Worm (Caenorhabditis elegans) whole organism, L1 larva: Measurements from ENCODE around the gene maoc-1.

Experiments
- F16B12.6 ChIP-seq: fragments of 150-350 bp; optimal IDR thresholded peaks from 2 replicates; lab custom pipeline; 2014; ENCODE audit warnings: missing biosample characterization, missing genetic modification characterization
- alr-1 ChIP-seq: fragments of 200-800 bp; sonication (Bioruptor generic); optimal IDR thresholded peaks from 2 replicates; lab custom pipeline; 2018; ENCODE audit warnings: borderline replicate concordance, mild to moderate bottlenecking, missing genetic modification characterization, missing compliant biosample characterization
- ama-1 ChIP-seq: fragments of 150-350 bp; optimal IDR thresholded peaks from 2 replicates; lab custom pipeline; 2014
- blmp-1 ChIP-seq: fragments of 150-350 bp; optimal IDR thresholded peaks from 2 replicates; lab custom pipeline; 2014; ENCODE audit warnings: missing biosample characterization, missing genetic modification characterization
- ceh-90 ChIP-seq: sonication (generic microtip); optimal IDR thresholded peaks from 2 replicates; lab custom pipeline; 2016; ENCODE audit warnings: missing genetic modification characterization, missing compliant biosample characterization
- dsc-1 ChIP-seq: sonication (generic microtip); optimal IDR thresholded peaks from 2 replicates; lab custom pipeline; 2016; ENCODE audit warnings: mild to moderate bottlenecking, missing genetic modification characterization, missing compliant biosample characterization
- efl-1 ChIP-seq, 4 experiments: fragments of 150-350 bp; optimal IDR thresholded peaks in 3 of 4; peaks in 1 of 4; 1 replicate in 1 of 4; 2 replicates in 3 of 4; lab custom pipeline; 2014; ENCODE audit warnings: missing biosample characterization in 2 of 4, missing genetic modification characterization in 2 of 4, missing genetic modification reagents in 2 of 4
- egl-13 ChIP-seq: sonication (generic microtip); optimal IDR thresholded peaks from 2 replicates; lab custom pipeline; 2016; ENCODE audit warnings: missing genotype, missing genetic modification reagents, missing genetic modification characterization, missing compliant biosample characterization
- elt-2 ChIP-seq: sonication (generic microtip); optimal IDR thresholded peaks from 2 replicates; lab custom pipeline; 2016; ENCODE audit warnings: missing genetic modification characterization, mild to moderate bottlenecking, inconsistent platforms, missing compliant biosample characterization, missing genetic modification reagents
- ets-5 ChIP-seq: fragments of 200-800 bp; sonication (Bioruptor generic); IDR thresholded peaks from 2 replicates; pipeline ENCODE4 v1.3.6; 2022; ENCODE audit warnings: missing genetic modification characterization, missing compliant biosample characterization
- fkh-10 ChIP-seq: sonication (generic microtip); optimal IDR thresholded peaks from 2 replicates; lab custom pipeline; 2017; ENCODE audit warnings: missing biosample characterization, missing genetic modification reagents, missing genetic modification characterization
- fkh-4 ChIP-seq: sonication (generic microtip); optimal IDR thresholded peaks from 2 replicates; lab custom pipeline; 2016; ENCODE audit warnings: missing compliant biosample characterization, missing genetic modification characterization, borderline replicate concordance
- grh-1 ChIP-seq: fragments of 200-800 bp; sonication (Bioruptor generic); IDR thresholded peaks from 2 replicates; pipeline ENCODE4 v1.3.6; 2022; ENCODE audit warnings: missing genetic modification reagents, missing genetic modification characterization, missing compliant biosample characterization
- hlh-17 ChIP-seq: fragments of 200-800 bp; sonication (Bioruptor generic); optimal IDR thresholded peaks from 2 replicates; lab custom pipeline; 2018; ENCODE audit warnings: missing genetic modification characterization, mild to moderate bottlenecking, missing compliant biosample characterization, moderate library complexity, borderline replicate concordance
- hlh-4 ChIP-seq: sonication (generic microtip); optimal IDR thresholded peaks from 2 replicates; lab custom pipeline; 2016; ENCODE audit warnings: mild to moderate bottlenecking, missing genetic modification characterization, missing compliant biosample characterization
- hpl-2 ChIP-seq: fragments of 150-350 bp; optimal IDR thresholded peaks from 2 replicates; lab custom pipeline; 2014; ENCODE audit warnings: missing biosample characterization, missing genetic modification reagents, missing genetic modification characterization
- jun-1 ChIP-seq: fragments of 150-350 bp; optimal IDR thresholded peaks from 2 replicates; lab custom pipeline; 2014; ENCODE audit warnings: missing biosample characterization, missing genetic modification reagents, missing genetic modification characterization
- lin-14 ChIP-seq: fragments of 200-800 bp; sonication (Bioruptor generic); optimal IDR thresholded peaks from 2 replicates; lab custom pipeline; 2018; ENCODE audit warnings: mild to moderate bottlenecking, missing genetic modification characterization, moderate library complexity, missing compliant biosample characterization
- lin-15B ChIP-seq: fragments of 150-350 bp; sonication (generic microtip); optimal IDR thresholded peaks from 3 replicates; lab custom pipeline; 2014; ENCODE audit warnings: missing biosample characterization, missing genetic modification characterization
- lin-35 ChIP-seq, 2 experiments: fragments of 150-350 bp; optimal IDR thresholded peaks; 2 replicates each; lab custom pipeline; 2014; ENCODE audit warnings: missing biosample characterization in 2 of 2, missing genetic modification characterization in 2 of 2, missing genetic modification reagents in 2 of 2
- lsy-2 ChIP-seq, 2 experiments: fragments of 150-350 bp; optimal IDR thresholded peaks; 2 replicates each; lab custom pipeline; 2014; ENCODE audit warnings: missing biosample characterization in 2 of 2, missing genetic modification characterization in 2 of 2
- mdl-1 ChIP-seq, 2 experiments: fragments of 150-350 bp; optimal IDR thresholded peaks; 2 replicates each; lab custom pipeline; 2014 to 2017; ENCODE audit warnings: missing biosample characterization in 2 of 2, missing genetic modification characterization in 2 of 2, inconsistent platforms in 1 of 2
- mep-1 ChIP-seq: fragments of 150-350 bp; optimal IDR thresholded peaks from 2 replicates; lab custom pipeline; 2014; ENCODE audit warnings: missing biosample characterization, missing genetic modification characterization
- nhr-11 ChIP-seq: fragments of 150-350 bp; optimal IDR thresholded peaks from 2 replicates; lab custom pipeline; 2014; ENCODE audit warnings: missing biosample characterization, missing genetic modification characterization
- nhr-19 ChIP-seq: fragments of 200-800 bp; sonication (Bioruptor generic); conservative IDR thresholded peaks from 2 replicates; pipeline ENCODE4 v1.3.6; 2022; ENCODE audit warnings: missing genetic modification characterization, missing compliant biosample characterization
- nhr-20 ChIP-seq: sonication (generic microtip); optimal IDR thresholded peaks from 2 replicates; lab custom pipeline; 2016; ENCODE audit warnings: mild to moderate bottlenecking, missing genetic modification characterization, missing compliant biosample characterization
- nhr-71 ChIP-seq: sonication (generic microtip); optimal IDR thresholded peaks from 2 replicates; lab custom pipeline; 2016; ENCODE audit warnings: mild to moderate bottlenecking, missing genetic modification characterization, moderate library complexity, missing compliant biosample characterization
- nhr-85 ChIP-seq: sonication (generic microtip); peaks from one replicate; lab custom pipeline; 2016; ENCODE audit warnings: missing genetic modification characterization, inconsistent platforms, missing compliant biosample characterization
- pag-3 ChIP-seq: sonication (generic microtip); optimal IDR thresholded peaks from 2 replicates; lab custom pipeline; 2017; ENCODE audit warnings: missing genetic modification characterization, mild to moderate bottlenecking, missing compliant biosample characterization, antibody characterized with exemption, borderline replicate concordance; ENCODE audit not compliant: insufficient read depth
- pax-3 ChIP-seq: fragments of 200-800 bp; sonication (Bioruptor generic); optimal IDR thresholded peaks from 2 replicates; lab custom pipeline; 2018; ENCODE audit warnings: mild to moderate bottlenecking, missing genetic modification characterization, moderate library complexity, missing compliant biosample characterization
- skn-1 ChIP-seq: fragments of 150-350 bp; optimal IDR thresholded peaks from 2 replicates; lab custom pipeline; 2014; ENCODE audit warnings: missing biosample characterization, missing genetic modification characterization
- snpc-4 ChIP-seq: fragments of 150-350 bp; optimal IDR thresholded peaks from 2 replicates; lab custom pipeline; 2014; ENCODE audit warnings: missing biosample characterization, missing genetic modification characterization
- sptf-1 ChIP-seq: fragments of 150-350 bp; optimal IDR thresholded peaks from 2 replicates; lab custom pipeline; 2014; ENCODE audit warnings: missing biosample characterization, missing genetic modification characterization
- unc-130 ChIP-seq: fragments of 150-350 bp; optimal IDR thresholded peaks from 2 replicates; lab custom pipeline; 2017; ENCODE audit warnings: missing biosample characterization, missing genetic modification characterization, inconsistent platforms
- unc-30 ChIP-seq: sonication (generic microtip); optimal IDR thresholded peaks from 2 replicates; lab custom pipeline; 2017; ENCODE audit warnings: missing biosample characterization, missing genetic modification characterization
- unc-62 ChIP-seq: fragments of 150-350 bp; optimal IDR thresholded peaks from 2 replicates; lab custom pipeline; 2014; ENCODE audit warnings: missing biosample characterization, missing genetic modification reagents, missing genetic modification characterization
- unc-98 ChIP-seq: fragments of 200-800 bp; sonication (Bioruptor generic); IDR thresholded peaks from 2 replicates; pipeline ENCODE4 v1.3.6; 2022; ENCODE audit warnings: missing genetic modification characterization, missing compliant biosample characterization
- zag-1 ChIP-seq: fragments of 150-350 bp; optimal IDR thresholded peaks from 2 replicates; lab custom pipeline; 2014; ENCODE audit warnings: missing biosample characterization, missing genetic modification characterization

The maoc-1 gene

DNA sequence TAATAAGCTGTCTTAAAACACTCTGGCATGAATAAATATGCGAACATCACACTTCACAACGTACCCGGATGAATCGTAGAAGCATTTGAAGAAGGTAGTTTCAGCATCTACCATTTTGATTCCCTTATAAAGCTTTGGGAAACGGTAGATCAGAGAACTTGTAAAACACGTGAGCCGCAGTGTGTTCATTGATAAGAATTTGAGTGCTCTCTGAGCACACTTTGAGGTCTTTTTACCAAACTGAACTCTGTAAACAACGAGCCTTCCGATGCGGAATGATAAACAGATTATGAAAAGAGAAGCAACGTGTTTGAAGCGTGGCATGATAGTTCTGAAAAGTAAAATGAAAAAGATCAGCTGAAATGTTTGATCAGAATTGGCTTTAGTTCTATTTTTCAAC lies 42.2 kb downstream of the maoc-1 start, which contains the start of gene aqp-1:
Gene aqp-1 (minus strand): TSS at position 102 of the 400 bp plus-strand sequence.
- TF ChIP-seq hlh-17 (GFP tag; lab: Kevin White, UChicago): no peak
- no peak for TF ChIP-seq fkh-4 (tag; lab: Kevin White, UChicago)
- TF ChIP-seq ceh-90: no peak
- no peak for TF ChIP-seq sptf-1 (tag; lab: Kevin White, UChicago)
- no peak for TF ChIP-seq unc-98 (GFP tag; lab: Robert Waterston, UW)
- peak; percentile 16 for TF ChIP-seq nhr-71 (tag; lab: Kevin White, UChicago)
- no peak for TF ChIP-seq unc-62 (GFP tag; lab: Kevin White, UChicago)
- TF ChIP-seq egl-13 (tag; lab: Kevin White, UChicago): no peak
- TF ChIP-seq F16B12.6: no peak
- TF ChIP-seq dsc-1 (tag; lab: Kevin White, UChicago): no peak
- peak; percentile 68 for TF ChIP-seq nhr-19
- no peak for TF ChIP-seq jun-1 (tag; lab: Kevin White, UChicago)
- no peak for TF ChIP-seq alr-1 (tag; lab: Kevin White, UChicago)
- TF ChIP-seq mdl-1 (tag; optimal IDR thresholded peaks at IDR 0.05; lab: Kevin White, UChicago): peak in 1 of 2 experiments; percentile 2
- no peak for TF ChIP-seq skn-1 (tag; lab: Kevin White, UChicago)
- TF ChIP-seq elt-2 (tag; lab: Kevin White, UChicago): peak; percentile 95
- TF ChIP-seq ets-5 (GFP tag; lab: Robert Waterston, UW): no peak
- no peak for TF ChIP-seq lin-15B (tag; lab: Kevin White, UChicago)
- TF ChIP-seq unc-30 (tag; lab: Kevin White, UChicago): no peak
- no peak for TF ChIP-seq lsy-2 (tag; optimal IDR thresholded peaks at IDR 0.05; lab: Kevin White, UChicago)
- TF ChIP-seq lin-35 (GFP tag; optimal IDR thresholded peaks at IDR 0.05; lab: Kevin White, UChicago): peak in 1 of 2 experiments; percentile 53
- no peak for TF ChIP-seq efl-1 (optimal IDR thresholded peaks at IDR 0.05; lab: Kevin White, UChicago)
- peak in 1 of 2 experiments; percentile 87 for TF ChIP-seq efl-1 (GFP tag; optimal IDR thresholded peaks at IDR 0.05 in 1 of 2; lab: Kevin White, UChicago)
- peak; percentile 23 for TF ChIP-seq nhr-20
- no peak for TF ChIP-seq grh-1 (GFP tag; lab: Robert Waterston, UW)

DNA sequence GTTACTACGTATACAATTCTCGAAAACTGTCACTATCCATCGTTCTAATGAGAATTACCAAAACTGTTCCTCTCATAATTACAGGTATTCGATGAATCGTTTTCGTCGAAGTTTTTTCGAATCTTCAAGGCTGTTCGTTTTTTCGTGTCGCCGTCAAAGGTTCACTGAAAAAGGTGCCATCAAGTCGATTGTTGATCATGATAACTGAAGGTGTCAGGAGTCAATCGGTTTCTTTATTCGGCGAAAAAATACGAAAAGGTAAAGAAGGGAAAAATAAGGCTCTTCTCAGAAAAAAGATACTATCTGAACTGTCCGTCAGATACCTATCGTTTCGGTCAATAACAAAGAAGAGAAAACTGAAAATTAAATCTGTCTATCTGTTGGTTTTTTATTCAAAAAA lies 42.7 kb downstream of the maoc-1 start:
- TF ChIP-seq alr-1 (tag; lab: Kevin White, UChicago) (no peak), ama-1 (no peak), fkh-10 (GFP tag; lab: Kevin White, UChicago) (no peak), elt-2 (tag; lab: Kevin White, UChicago) (no peak), efl-1 (optimal IDR thresholded peaks at IDR 0.05; lab: Kevin White, UChicago) (no peak), efl-1 (GFP tag; optimal IDR thresholded peaks at IDR 0.05 in 1 of 2; lab: Kevin White, UChicago) (peak in 1 of 2 experiments; percentile 52), nhr-11 (tag; lab: Kevin White, UChicago) (no peak), lin-14 (peak; percentile 31), hlh-4 (tag; lab: Kevin White, UChicago) (no peak), snpc-4 (tag; lab: Kevin White, UChicago) (no peak), nhr-85 (tag; lab: Kevin White, UChicago) (peak; percentile 60), pag-3 (tag; lab: Kevin White, UChicago) (no peak), zag-1 (tag; lab: Kevin White, UChicago) (no peak), blmp-1 (tag; lab: Kevin White, UChicago) (no peak), hpl-2 (GFP tag; lab: Kevin White, UChicago) (no peak), mep-1 (tag; lab: Kevin White, UChicago) (no peak), pax-3 (tag; lab: Kevin White, UChicago) (no peak)

DNA sequence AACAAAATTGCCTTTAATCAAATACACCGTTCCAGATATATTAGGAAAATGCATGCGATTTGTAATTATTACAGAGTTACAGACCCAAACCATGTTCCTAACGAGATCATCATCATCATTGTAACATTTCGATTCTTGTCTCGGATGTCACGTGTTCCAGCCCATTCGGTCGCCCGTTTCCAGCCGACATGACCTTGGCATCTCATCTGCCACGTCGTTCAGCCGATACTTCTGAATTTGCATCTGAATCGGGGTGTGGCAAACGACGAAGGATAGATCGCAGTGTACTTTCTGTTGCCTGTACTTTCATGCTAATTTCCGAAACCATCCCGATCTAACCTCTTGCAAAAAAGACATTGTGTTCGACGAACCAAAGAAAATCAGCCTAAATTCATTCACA lies 43.6 kb downstream of the maoc-1 start:
- TF ChIP-seq nhr-85 (tag; lab: Kevin White, UChicago): peak; percentile 56
- TF ChIP-seq lsy-2 (tag; optimal IDR thresholded peaks at IDR 0.05; lab: Kevin White, UChicago): no peak
- TF ChIP-seq lin-14: peak; percentile 13
- TF ChIP-seq unc-130 (tag; lab: Kevin White, UChicago): no peak
